Fruit fly (Drosophila melanogaster) whole organism, embryonic: ENCODE results near the gene Fer2LCH.

ENCODE experiments used
- Atf6 ChIP-seq: fragments of 200-800 bp; sonication (Bioruptor generic); IDR thresholded peaks from 2 replicates; pipeline ENCODE4 v1.3.6; 2022; ENCODE audit warnings: missing biosample characterization, missing genetic modification characterization
- BEAF-32 ChIP-seq: fragments of 200-800 bp; sonication (Bioruptor generic); optimal IDR thresholded peaks from 3 replicates; lab custom pipeline; 2017; ENCODE audit warnings: missing biosample characterization, missing genetic modification characterization, mild to moderate bottlenecking, moderate library complexity, missing genetic modification reagents
- C15 ChIP-seq: fragments of 200-800 bp; sonication (Bioruptor generic); IDR thresholded peaks from 3 replicates; pipeline ENCODE4 v1.3.6; 2022; ENCODE audit warnings: missing biosample characterization, missing genetic modification characterization
- CG10209 ChIP-seq: fragments of 200-800 bp; sonication (Bioruptor generic); optimal IDR thresholded peaks from 3 replicates; lab custom pipeline; 2017; ENCODE audit warnings: missing biosample characterization, mild to moderate bottlenecking, missing genetic modification characterization, missing genetic modification reagents
- CG11247 ChIP-seq: fragments of 200-800 bp; sonication (Bioruptor generic); IDR thresholded peaks from 2 replicates; pipeline ENCODE4 v1.3.6; 2022; ENCODE audit warnings: missing biosample characterization, missing genetic modification characterization
- CG12391 ChIP-seq: fragments of 200-800 bp; sonication (Bioruptor generic); optimal IDR thresholded peaks from 3 replicates; lab custom pipeline; 2018; ENCODE audit warnings: missing biosample characterization, mild to moderate bottlenecking, missing genetic modification characterization, moderate library complexity
- CG13296 ChIP-seq: fragments of 200-800 bp; sonication (Bioruptor generic); optimal IDR thresholded peaks from 3 replicates; lab custom pipeline; 2018; ENCODE audit warnings: missing biosample characterization, mild to moderate bottlenecking, missing genetic modification characterization
- CG14014 ChIP-seq: fragments of 200-800 bp; sonication (Bioruptor generic); IDR thresholded peaks from 2 replicates; pipeline ENCODE4 v1.3.6; 2022; ENCODE audit warnings: missing biosample characterization, missing genetic modification characterization
- CG14667 ChIP-seq: fragments of 200-800 bp; sonication (Bioruptor generic); IDR thresholded peaks from 2 replicates; pipeline ENCODE4 v1.3.6; 2022; ENCODE audit warnings: missing biosample characterization, missing genetic modification characterization
- CG16863 ChIP-seq: fragments of 200-800 bp; sonication (Bioruptor generic); optimal IDR thresholded peaks from 3 replicates; lab custom pipeline; 2016; ENCODE audit warnings: missing biosample characterization, missing genetic modification characterization
- CG17361 ChIP-seq: fragments of 200-800 bp; sonication (Bioruptor generic); IDR thresholded peaks from 3 replicates; pipeline ENCODE4 v1.3.6; 2022; ENCODE audit warnings: missing biosample characterization, missing genetic modification characterization
- CG1832 ChIP-seq: fragments of 200-800 bp; sonication (Bioruptor generic); optimal IDR thresholded peaks from 2 replicates; lab custom pipeline; 2017; ENCODE audit warnings: missing biosample characterization, mild to moderate bottlenecking, missing genetic modification characterization, inconsistent platforms
- CG3281 ChIP-seq: fragments of 200-800 bp; sonication (Bioruptor generic); optimal IDR thresholded peaks from 3 replicates; lab custom pipeline; 2017; ENCODE audit warnings: missing biosample characterization, mild to moderate bottlenecking, missing genetic modification characterization
- CG34376 ChIP-seq: fragments of 200-800 bp; sonication (Bioruptor generic); optimal IDR thresholded peaks from 2 replicates; lab custom pipeline; 2018; ENCODE audit warnings: missing biosample characterization, mild to moderate bottlenecking, missing genetic modification characterization
- CG5245 ChIP-seq: fragments of 200-800 bp; sonication (Bioruptor generic); optimal IDR thresholded peaks from 3 replicates; lab custom pipeline; 2016; ENCODE audit warnings: missing biosample characterization, missing genetic modification characterization
- CG6683 ChIP-seq: fragments of 200-800 bp; sonication (Bioruptor generic); optimal IDR thresholded peaks from 2 replicates; lab custom pipeline; 2017; ENCODE audit warnings: missing biosample characterization, mild to moderate bottlenecking, missing genetic modification characterization, missing genetic modification reagents
- CG6791 ChIP-seq: fragments of 200-800 bp; sonication (Bioruptor generic); IDR thresholded peaks from 3 replicates; pipeline ENCODE4 v1.3.6; 2022; ENCODE audit warnings: missing biosample characterization, missing genetic modification characterization; ENCODE audit not compliant: partially characterized antibody
- CG6813 ChIP-seq: fragments of 200-800 bp; sonication (Bioruptor generic); optimal IDR thresholded peaks from 2 replicates; lab custom pipeline; 2017; ENCODE audit warnings: missing biosample characterization, missing genetic modification characterization, mild to moderate bottlenecking, moderate library complexity, missing genetic modification reagents
- CG8944 ChIP-seq: fragments of 200-800 bp; sonication (Bioruptor generic); optimal IDR thresholded peaks from 3 replicates; lab custom pipeline; 2016; ENCODE audit warnings: missing biosample characterization, missing genetic modification characterization
- CG9797 ChIP-seq: fragments of 200-800 bp; sonication (Bioruptor generic); optimal IDR thresholded peaks from 3 replicates; lab custom pipeline; 2018; ENCODE audit warnings: missing biosample characterization, mild to moderate bottlenecking, missing genetic modification characterization
- D19B ChIP-seq: fragments of 200-800 bp; sonication (Bioruptor generic); optimal IDR thresholded peaks from 2 replicates; lab custom pipeline; 2017; ENCODE audit warnings: missing biosample characterization, mild to moderate bottlenecking, missing genetic modification characterization
- Dref ChIP-seq: fragments of 200-800 bp; sonication (Bioruptor generic); IDR thresholded peaks from 2 replicates; pipeline ENCODE4 v1.3.6; 2022; ENCODE audit warnings: missing biosample characterization, missing genetic modification characterization
- HLH3B ChIP-seq: fragments of 200-800 bp; sonication (Bioruptor generic); IDR thresholded peaks from 2 replicates; pipeline ENCODE4 v1.3.6; 2022; ENCODE audit warnings: missing biosample characterization, missing genetic modification characterization
- HLH4C ChIP-seq: fragments of 200-800 bp; sonication (Bioruptor generic); IDR thresholded peaks from 3 replicates; pipeline ENCODE4 v1.3.6; 2022; ENCODE audit warnings: missing biosample characterization, missing genetic modification characterization; ENCODE audit not compliant: partially characterized antibody
- NFAT ChIP-seq: fragments of 200-800 bp; sonication (Bioruptor generic); IDR thresholded peaks from 2 replicates; pipeline ENCODE4 v1.3.6; 2022; ENCODE audit warnings: missing biosample characterization, missing genetic modification characterization
- NK7.1 ChIP-seq: fragments of 200-800 bp; sonication (Bioruptor generic); optimal IDR thresholded peaks from 3 replicates; lab custom pipeline; 2016; ENCODE audit warnings: missing biosample characterization, missing genetic modification characterization
- Neu2 ChIP-seq: fragments of 200-800 bp; sonication (Bioruptor generic); optimal IDR thresholded peaks from 3 replicates; lab custom pipeline; 2016; ENCODE audit warnings: missing biosample characterization, missing genetic modification characterization, borderline replicate concordance
- Oaz ChIP-seq: fragments of 200-800 bp; sonication (Bioruptor generic); IDR thresholded peaks from 2 replicates; pipeline ENCODE4 v1.3.6; 2022; ENCODE audit warnings: missing biosample characterization, missing genetic modification characterization
- Optix ChIP-seq: fragments of 200-800 bp; sonication (Bioruptor generic); IDR thresholded peaks from 3 replicates; pipeline ENCODE4 v1.3.6; 2022; ENCODE audit warnings: missing biosample characterization, missing genetic modification characterization
- Spps ChIP-seq: fragments of 200-800 bp; sonication (Bioruptor generic); optimal IDR thresholded peaks from 2 replicates; lab custom pipeline; 2018; ENCODE audit warnings: missing biosample characterization, mild to moderate bottlenecking, missing genetic modification characterization
- Vsx1 ChIP-seq: fragments of 200-800 bp; sonication (Bioruptor generic); optimal IDR thresholded peaks from 2 replicates; lab custom pipeline; 2017; ENCODE audit warnings: missing biosample characterization, mild to moderate bottlenecking, missing genetic modification characterization, missing genetic modification reagents
- bab2 ChIP-seq: fragments of 200-800 bp; sonication (Bioruptor generic); optimal IDR thresholded peaks from 2 replicates; lab custom pipeline; 2016; ENCODE audit warnings: missing biosample characterization, missing genetic modification characterization
- br ChIP-seq: fragments of >200 bp; optimal IDR thresholded peaks from 2 replicates; lab custom pipeline; 2017
- cato ChIP-seq: fragments of 200-800 bp; sonication (Bioruptor generic); optimal IDR thresholded peaks from 2 replicates; lab custom pipeline; 2016; ENCODE audit warnings: missing biosample characterization, missing genetic modification characterization, borderline replicate concordance
- ci ChIP-seq: fragments of 200-800 bp; sonication (Bioruptor generic); IDR thresholded peaks from 3 replicates; pipeline ENCODE4 v1.3.6; 2022; ENCODE audit warnings: missing biosample characterization, missing genetic modification characterization
- fd102C ChIP-seq: fragments of 200-800 bp; sonication (Bioruptor generic); optimal IDR thresholded peaks from 2 replicates; lab custom pipeline; 2018; ENCODE audit warnings: missing biosample characterization, mild to moderate bottlenecking, missing genetic modification characterization, moderate library complexity
- gcm2 ChIP-seq: fragments of 200-800 bp; sonication (Bioruptor generic); optimal IDR thresholded peaks from 2 replicates; lab custom pipeline; 2016; ENCODE audit warnings: missing biosample characterization, missing genetic modification characterization
- hb ChIP-seq: fragments of 200-800 bp; sonication (Bioruptor generic); IDR thresholded peaks from 3 replicates; pipeline ENCODE4 v1.3.6; 2022; ENCODE audit warnings: missing biosample characterization, missing genetic modification characterization; ENCODE audit not compliant: partially characterized antibody
- hth ChIP-seq: fragments of >200 bp; optimal IDR thresholded peaks from 2 replicates; lab custom pipeline; 2017; ENCODE audit warnings: inconsistent platforms
- lmd ChIP-seq: fragments of 200-800 bp; sonication (Bioruptor generic); IDR thresholded peaks from 2 replicates; pipeline ENCODE4 v1.3.6; 2022; ENCODE audit warnings: missing biosample characterization, missing genetic modification characterization
- mld ChIP-seq: fragments of 200-800 bp; sonication (Bioruptor generic); IDR thresholded peaks from 3 replicates; pipeline ENCODE4 v1.3.6; 2022; ENCODE audit warnings: missing biosample characterization, missing genetic modification characterization; ENCODE audit not compliant: partially characterized antibody
- oc ChIP-seq: fragments of 200-800 bp; sonication (Bioruptor generic); optimal IDR thresholded peaks from 2 replicates; lab custom pipeline; 2018; ENCODE audit warnings: missing biosample characterization, mild to moderate bottlenecking, missing genetic modification characterization, moderate library complexity
- org-1 ChIP-seq: fragments of 200-800 bp; sonication (Bioruptor generic); optimal IDR thresholded peaks from 2 replicates; lab custom pipeline; 2017; ENCODE audit warnings: missing biosample characterization, missing genetic modification characterization
- prd ChIP-seq, 3 experiments: fragments of >200 bp in 2 of 3; fragments of 200-800 bp in 1 of 3; sonication (Bioruptor generic) in 1 of 3; optimal IDR thresholded peaks in 2 of 3; IDR thresholded peaks in 1 of 3; 2 replicates in 2 of 3; 3 replicates in 1 of 3; pipeline versions ENCODE4 v1.3.6 to Lab custom; 2017 to 2022; ENCODE audit warnings: missing biosample characterization in 1 of 3, missing genetic modification characterization in 1 of 3
- pros ChIP-seq: fragments of 200-800 bp; sonication (Bioruptor generic); optimal IDR thresholded peaks from 3 replicates; lab custom pipeline; 2019; ENCODE audit warnings: missing biosample characterization, mild to moderate bottlenecking, missing genetic modification characterization, moderate library complexity
- row ChIP-seq: fragments of 200-800 bp; sonication (Bioruptor generic); IDR thresholded peaks from 3 replicates; pipeline ENCODE4 v1.3.6; 2022; ENCODE audit warnings: missing biosample characterization, missing genetic modification characterization
- sim ChIP-seq: fragments of 200-800 bp; sonication (Bioruptor generic); IDR thresholded peaks from 2 replicates; pipeline ENCODE4 v1.3.6; 2022; ENCODE audit warnings: missing biosample characterization, missing genetic modification characterization
- sr ChIP-seq: fragments of 200-800 bp; sonication (Bioruptor generic); IDR thresholded peaks from 3 replicates; pipeline ENCODE4 v1.3.6; 2022; ENCODE audit warnings: missing biosample characterization, missing genetic modification characterization
- tgo ChIP-seq: fragments of 200-800 bp; sonication (Bioruptor generic); IDR thresholded peaks from 3 replicates; pipeline ENCODE4 v1.3.6; 2022; ENCODE audit warnings: missing biosample characterization, missing genetic modification characterization
- zen ChIP-seq: fragments of 200-800 bp; sonication (Bioruptor generic); optimal IDR thresholded peaks from 3 replicates; lab custom pipeline; 2018; ENCODE audit warnings: missing biosample characterization, mild to moderate bottlenecking, missing genetic modification characterization, moderate library complexity
- zfh2 ChIP-seq: fragments of 200-800 bp; sonication (Bioruptor generic); optimal IDR thresholded peaks from 2 replicates; lab custom pipeline; 2016; ENCODE audit warnings: missing biosample characterization, missing genetic modification characterization

The Fer2LCH gene

DNA sequence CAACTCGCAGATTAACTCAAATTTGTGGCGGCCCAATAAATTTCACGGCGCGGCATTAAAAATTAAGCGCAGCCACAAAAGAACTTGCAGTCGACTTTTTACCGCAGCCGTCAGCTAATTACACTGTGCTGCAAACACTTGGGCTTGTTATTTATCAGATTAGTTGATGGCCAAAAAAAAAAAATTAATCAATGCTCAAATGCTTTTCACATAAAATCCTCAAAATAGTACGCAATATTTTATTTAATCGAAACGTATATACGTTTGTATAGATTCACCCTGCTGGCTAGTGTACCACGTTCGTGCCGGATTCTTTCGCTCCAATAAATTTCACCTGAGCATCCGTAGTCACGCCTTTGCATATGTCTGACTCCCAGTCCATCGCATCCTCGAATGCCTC lies 26.2 kb downstream of the Fer2LCH start (continued):
- no peak for TF ChIP-seq CG13296 (GFP tag; lab: Kevin White, UChicago)
- no peak for TF ChIP-seq BEAF-32 (GFP tag; lab: Kevin White, UChicago)
- no peak for TF ChIP-seq CG10209 (GFP tag; lab: Kevin White, UChicago)
- peak; percentile 19; the same call in 1 of the 2 replicates for TF ChIP-seq Atf6
- TF ChIP-seq C15 (GFP tag; lab: Robert Waterston, UW): no peak
- TF ChIP-seq CG12391 (tag; lab: Kevin White, UChicago): peak; percentile 59
- TF ChIP-seq NFAT (GFP tag; lab: Robert Waterston, UW): 0 out of 2 replicates have a peak, but pooled peaks have one; percentile 29
- TF ChIP-seq CG14014 (GFP tag; lab: Robert Waterston, UW): peak; percentile 49; the same call in 1 of the 2 replicates
- peak; percentile 45 for TF ChIP-seq CG16863 (GFP tag; lab: Kevin White, UChicago)
- no peak for TF ChIP-seq br
- TF ChIP-seq Oaz: no peak
- no peak for TF ChIP-seq CG6813 (GFP tag; lab: Kevin White, UChicago)
- TF ChIP-seq D19B (GFP tag; lab: Kevin White, UChicago): no peak
- TF ChIP-seq gcm2 (GFP tag; lab: Kevin White, UChicago): no peak
- TF ChIP-seq row (GFP tag; lab: Robert Waterston, UW): peak; percentile 67
- TF ChIP-seq zen (tag; lab: Kevin White, UChicago): peak; percentile 19
- peak; percentile 47 for TF ChIP-seq cato (GFP tag; lab: Kevin White, UChicago)
- TF ChIP-seq lmd: peak; percentile 54
- TF ChIP-seq CG11247 (GFP tag; lab: Robert Waterston, UW): peak; percentile 28; the same call in 1 of the 2 replicates
- TF ChIP-seq Spps (tag; lab: Kevin White, UChicago): peak; percentile 33
- TF ChIP-seq CG1832 (GFP tag; lab: Kevin White, UChicago): no peak
- TF ChIP-seq CG9797 (GFP tag; lab: Kevin White, UChicago): no peak
- TF ChIP-seq CG3281: no peak
- TF ChIP-seq NK7.1 (GFP tag; lab: Kevin White, UChicago): no peak
- no peak for TF ChIP-seq CG6683 (GFP tag; lab: Kevin White, UChicago)
- no peak for TF ChIP-seq org-1 (GFP tag; lab: Kevin White, UChicago)
- no peak for TF ChIP-seq mld
- no peak for TF ChIP-seq HLH4C (GFP tag; lab: Robert Waterston, UW)
- TF ChIP-seq Neu2 (GFP tag; lab: Kevin White, UChicago): no peak
- peak; percentile 73 for TF ChIP-seq HLH3B (GFP tag; lab: Robert Waterston, UW)
- no peak for TF ChIP-seq sim (GFP tag; lab: Robert Waterston, UW)
- no peak for TF ChIP-seq CG6791 (GFP tag; lab: Robert Waterston, UW)
- TF ChIP-seq fd102C (GFP tag; lab: Kevin White, UChicago): no peak
- no peak for TF ChIP-seq hb (GFP tag; lab: Robert Waterston, UW)
- TF ChIP-seq CG8944 (GFP tag; lab: Kevin White, UChicago): peak; percentile 39
- peak; percentile 59 for TF ChIP-seq bab2
- TF ChIP-seq Optix: 0 out of 3 replicates have a peak, but pooled peaks have one; percentile 39
- peak; percentile 33; the same call in 1 of the 3 replicates for TF ChIP-seq tgo (GFP tag; lab: Robert Waterston, UW)
- TF ChIP-seq Vsx1: peak; percentile 45
- TF ChIP-seq ci: peak; percentile 88
- TF ChIP-seq pros: no peak
- no peak for TF ChIP-seq prd (optimal IDR thresholded peaks at IDR 0.05; lab: Kevin White, UChicago)
- no peak; the same call in 1 of the 3 replicates for TF ChIP-seq prd (GFP tag; IDR thresholded peaks at IDR 0.05; lab: Robert Waterston, UW)
- no peak for TF ChIP-seq sr (GFP tag; lab: Robert Waterston, UW)
- peak; percentile 50; the same call in 2 of the 3 replicates for TF ChIP-seq CG17361 (GFP tag; lab: Robert Waterston, UW)
- no peak for TF ChIP-seq hth (lab: Kevin White, UChicago)
- no peak for TF ChIP-seq CG14667
- TF ChIP-seq CG5245 (GFP tag; lab: Kevin White, UChicago): peak; percentile 44
- TF ChIP-seq zfh2 (GFP tag; lab: Kevin White, UChicago): no peak
- no peak for TF ChIP-seq Dref (GFP tag; lab: Robert Waterston, UW)
- TF ChIP-seq oc: peak; percentile 51
- no peak for TF ChIP-seq CG34376 (GFP tag; lab: Kevin White, UChicago)
